Fruit fly (Drosophila melanogaster): ENCODE measurements around the gene Pgant7.
A peak's percentile ranks its signal among the peaks of the same experiment; 100 is the strongest.

dm6 chrX:18483261-18484218 is 16.2 kb downstream of the Pgant7 start, which contains the start of gene Hayan:
- TF ChIP-seq CG8478 (optimal IDR thresholded peaks at IDR 0.05) (no peak), usp (GFP tag; optimal IDR thresholded peaks at IDR 0.05) (no peak), psq (optimal IDR thresholded peaks at IDR 0.05) (no peak), pan (optimal IDR thresholded peaks at IDR 0.05) (peak; percentile 78), EcR (GFP tag; optimal IDR thresholded peaks at IDR 0.05) (no peak), Dll (optimal IDR thresholded peaks at IDR 0.05) (peak; percentile 64)
